Worm (Caenorhabditis elegans): Measurements from ENCODE around the gene T21E8.7.

The T21E8.7 gene

ce11 chrX:10870137-10870536 is 13.2 kb upstream of the T21E8.7 start, which contains the start of gene pgp-7:
Gene pgp-7, minus strand, starts transcription at chrX:10870237.
- TF ChIP-seq W03F9.2 (tag; optimal IDR thresholded peaks at IDR 0.05) (no peak), him-1 (tag; optimal IDR thresholded peaks at IDR 0.05) (no peak), dao-5 (tag; optimal IDR thresholded peaks at IDR 0.05) (no peak)

ce11 chrX:10877138-10877743 is 6.1 kb upstream of the T21E8.7 start, which contains the start of gene pgp-6:
Gene pgp-6, minus strand, starts transcription at chrX:10877425.
- TF ChIP-seq W03F9.2 (tag; optimal IDR thresholded peaks at IDR 0.05) (no peak), dao-5 (tag; optimal IDR thresholded peaks at IDR 0.05) (no peak), him-1 (tag; optimal IDR thresholded peaks at IDR 0.05) (no peak)

- no peak for TF ChIP-seq dao-5 (tag; optimal IDR thresholded peaks at IDR 0.05)
- TF ChIP-seq W03F9.2 (tag; optimal IDR thresholded peaks at IDR 0.05): no peak
These were observed 2.8 kb upstream of the T21E8.7 start, which contains the start of gene T21E8.4 for ce11 chrX:10880509-10880908. Gene T21E8.4, plus strand, starts transcription at chrX:10880809.

ce11 chrX:10881984-10882383 is 1.3 kb upstream of the T21E8.7 start, which contains the start of gene T21E8.6:
Gene T21E8.6, plus strand, starts transcription at chrX:10882284.
- TF ChIP-seq dao-5 (tag; optimal IDR thresholded peaks at IDR 0.05) (no peak), W03F9.2 (tag; optimal IDR thresholded peaks at IDR 0.05) (no peak), him-1 (tag; optimal IDR thresholded peaks at IDR 0.05) (no peak)

ce11 chrX:10885872-10886271 is 2.6 kb downstream of the T21E8.7 start, which contains the start of gene T21E8.5:
Gene T21E8.5, plus strand, starts transcription at chrX:10886172.
- TF ChIP-seq dao-5 (tag; optimal IDR thresholded peaks at IDR 0.05) (no peak), him-1 (tag; optimal IDR thresholded peaks at IDR 0.05) (no peak), W03F9.2 (tag; optimal IDR thresholded peaks at IDR 0.05) (no peak)

- no peak for TF ChIP-seq dao-5 (tag; optimal IDR thresholded peaks at IDR 0.05)
- TF ChIP-seq W03F9.2 (tag; optimal IDR thresholded peaks at IDR 0.05): no peak
- TF ChIP-seq him-1 (tag; optimal IDR thresholded peaks at IDR 0.05): no peak
These were observed 4.9 kb downstream of the T21E8.7 start, which contains the start of gene F47B10.6 for ce11 chrX:10888201-10888600. Gene F47B10.6, plus strand, starts transcription at chrX:10888501.

- TF ChIP-seq dao-5 (tag; optimal IDR thresholded peaks at IDR 0.05) (no peak), W03F9.2 (tag; optimal IDR thresholded peaks at IDR 0.05) (no peak)
These were observed 7.2 kb downstream of the T21E8.7 start, which contains the start of gene F47B10.5 for ce11 chrX:10890456-10890855. Gene F47B10.5, minus strand, starts transcription at chrX:10890556.

- TF ChIP-seq him-1 (tag; optimal IDR thresholded peaks at IDR 0.05) (no peak), W03F9.2 (tag; optimal IDR thresholded peaks at IDR 0.05) (no peak), dao-5 (tag; optimal IDR thresholded peaks at IDR 0.05) (no peak)
These were observed 7.7 kb downstream of the T21E8.7 start, which contains the start of gene F47B10.4 for ce11 chrX:10890965-10891364. Gene F47B10.4, plus strand, starts transcription at chrX:10891265.

ce11 chrX:10891890-10892289 is 8.6 kb downstream of the T21E8.7 start, which contains the start of gene F47B10.3:
Gene F47B10.3, plus strand, starts transcription at chrX:10892190.
- TF ChIP-seq dao-5 (tag; optimal IDR thresholded peaks at IDR 0.05): no peak

- TF ChIP-seq him-1 (tag; optimal IDR thresholded peaks at IDR 0.05): no peak
- TF ChIP-seq W03F9.2 (tag; optimal IDR thresholded peaks at IDR 0.05): no peak
- TF ChIP-seq dao-5 (tag; optimal IDR thresholded peaks at IDR 0.05): no peak
These were observed 13.2 kb downstream of the T21E8.7 start, which contains the start of gene haly-1 for ce11 chrX:10896498-10896897. Gene haly-1, minus strand, starts transcription at chrX:10896598.

- TF ChIP-seq W03F9.2 (tag; optimal IDR thresholded peaks at IDR 0.05) (no peak), dao-5 (tag; optimal IDR thresholded peaks at IDR 0.05) (no peak), him-1 (tag; optimal IDR thresholded peaks at IDR 0.05) (no peak)
These were observed 16.9 kb downstream of the T21E8.7 start, which contains the start of gene suca-1 for ce11 chrX:10900079-10900724. Gene suca-1, minus strand, starts transcription at chrX:10900114.

ce11 chrX:10900952-10901351 is 17.6 kb downstream of the T21E8.7 start:
- TF ChIP-seq W03F9.2 (tag; optimal IDR thresholded peaks at IDR 0.05) (no peak), him-1 (tag; optimal IDR thresholded peaks at IDR 0.05) (no peak), dao-5 (tag; optimal IDR thresholded peaks at IDR 0.05) (no peak)

- no peak for TF ChIP-seq dao-5 (tag; optimal IDR thresholded peaks at IDR 0.05)
- TF ChIP-seq W03F9.2 (tag; optimal IDR thresholded peaks at IDR 0.05): no peak
- TF ChIP-seq him-1 (tag; optimal IDR thresholded peaks at IDR 0.05): no peak
These were observed 18.5 kb downstream of the T21E8.7 start for ce11 chrX:10901766-10902165.

ce11 chrX:10902723-10903322 is 19.5 kb downstream of the T21E8.7 start, which contains the start of gene acbp-3:
Gene acbp-3, plus strand, starts transcription at chrX:10903272.
- no peak for TF ChIP-seq him-1 (tag; optimal IDR thresholded peaks at IDR 0.05)
- TF ChIP-seq W03F9.2 (tag; optimal IDR thresholded peaks at IDR 0.05): no peak
- TF ChIP-seq dao-5 (tag; optimal IDR thresholded peaks at IDR 0.05): no peak
